Worm (Caenorhabditis elegans): Measurements from ENCODE around the gene srx-32.

- TF ChIP-seq nhr-11 (tag; optimal IDR thresholded peaks at IDR 0.05), result no peak
- TF ChIP-seq unc-55 (GFP tag; optimal IDR thresholded peaks at IDR 0.05), result no peak
- no peak for TF ChIP-seq pha-4 (tag; optimal IDR thresholded peaks at IDR 0.05)
- no peak for TF ChIP-seq fkh-10 (GFP tag; optimal IDR thresholded peaks at IDR 0.05)
- no peak for TF ChIP-seq F13H6.1 (tag; optimal IDR thresholded peaks at IDR 0.05)
- no peak for TF ChIP-seq pqm-1 (tag; optimal IDR thresholded peaks at IDR 0.05)
Measured at ce11 chrV:856549-856948, 36.0 kb upstream of the srx-32 start, which contains the start of gene K09C6.2.
